In genomic region chrX:22652366-22652765, dm6 we compare ENCODE assay signal across 3 fruit fly cellular contexts.
A peak's percentile ranks its signal among the peaks of the same experiment; 100 is the strongest.
TF ChIP-seq lines count a peak whose summit lies in the region.

No protein-coding gene starts in this region.

- TF ChIP-seq CTCF in S2 (optimal IDR thresholded peaks at IDR 0.05; lab: Kevin White, UChicago): peak; percentile 34 to 62
- TF ChIP-seq CTCF in whole organism, embryonic (GFP tag; optimal IDR thresholded peaks at IDR 0.05; lab: Kevin White, UChicago): peak; percentile 34

TF ChIP-seq in whole organism, embryonic, 481 proteins besides CTCF, POLR2A, EP300 and RAD21:
- TF ChIP-seq Aef1 (GFP tag; IDR thresholded peaks at IDR 0.05; lab: Robert Waterston, UW) (no peak), hkb (optimal IDR thresholded peaks at IDR 0.05; lab: Kevin White, UChicago) (no peak), hkb (GFP tag; IDR thresholded peaks at IDR 0.05; lab: Robert Waterston, UW) (no peak), Hr51 (GFP tag; optimal IDR thresholded peaks at IDR 0.05; lab: Kevin White, UChicago) (no peak), CG13775 (GFP tag; optimal IDR thresholded peaks at IDR 0.05; lab: Kevin White, UChicago) (no peak), zen2 (GFP tag; IDR thresholded peaks at IDR 0.05; lab: Robert Waterston, UW; ENCODE audit: partially characterized antibody) (no peak), CG2199 (GFP tag; IDR thresholded peaks at IDR 0.05; lab: Robert Waterston, UW) (peak; percentile 87; the same call in 2 of the 3 replicates), CG5953 (GFP tag; IDR thresholded peaks at IDR 0.05; lab: Robert Waterston, UW) (no peak), CG12219 (GFP tag; optimal IDR thresholded peaks at IDR 0.05; lab: Kevin White, UChicago) (no peak), stwl (tag; optimal IDR thresholded peaks at IDR 0.05; lab: Kevin White, UChicago) (peak; percentile 51), CG10321 (GFP tag; IDR thresholded peaks at IDR 0.05; lab: Robert Waterston, UW) (peak; percentile 85), CG4282 (GFP tag; optimal IDR thresholded peaks at IDR 0.05; lab: Kevin White, UChicago) (no peak), wor (GFP tag; IDR thresholded peaks at IDR 0.05; lab: Robert Waterston, UW) (no peak), CG17385 (GFP tag; optimal IDR thresholded peaks at IDR 0.05; lab: Kevin White, UChicago) (no peak), bsh (GFP tag; optimal IDR thresholded peaks at IDR 0.05; lab: Kevin White, UChicago) (no peak), chif (GFP tag; optimal IDR thresholded peaks at IDR 0.05; lab: Kevin White, UChicago) (no peak), sens (GFP tag; lab: Kevin White, UChicago) (peak; percentile 21), CoRest (tag; optimal IDR thresholded peaks at IDR 0.05; lab: Kevin White, UChicago) (no peak), CG13287 (GFP tag; IDR thresholded peaks at IDR 0.05; lab: Robert Waterston, UW; ENCODE audit: partially characterized antibody) (peak; percentile 9; the same call in 1 of the 2 replicates), NFAT (GFP tag; IDR thresholded peaks at IDR 0.05; lab: Robert Waterston, UW) (no peak), CG11504 (tag; optimal IDR thresholded peaks at IDR 0.05; lab: Kevin White, UChicago) (peak; percentile 24), fd102C (GFP tag; optimal IDR thresholded peaks at IDR 0.05; lab: Kevin White, UChicago) (no peak), CG1832 (GFP tag; optimal IDR thresholded peaks at IDR 0.05; lab: Kevin White, UChicago) (peak; percentile 55), otp (GFP tag; IDR thresholded peaks at IDR 0.05; lab: Robert Waterston, UW) (no peak)
TF ChIP-seq in whole organism, embryonic: peak in this region for 7.

TF ChIP-seq in whole organism, pupa, 21 proteins besides CTCF, POLR2A, EP300 and RAD21:
- TF ChIP-seq CG4496 (GFP tag; IDR thresholded peaks at IDR 0.05; lab: Robert Waterston, UW): 0 out of 3 replicates have a peak, but pooled peaks have one; percentile 46
- TF ChIP-seq CG8159 (tag; optimal IDR thresholded peaks at IDR 0.05; lab: Kevin White, UChicago): no peak
